Worm (Caenorhabditis elegans): ENCODE measurements around the gene grsp-1.

grsp-1 gene

DNA sequence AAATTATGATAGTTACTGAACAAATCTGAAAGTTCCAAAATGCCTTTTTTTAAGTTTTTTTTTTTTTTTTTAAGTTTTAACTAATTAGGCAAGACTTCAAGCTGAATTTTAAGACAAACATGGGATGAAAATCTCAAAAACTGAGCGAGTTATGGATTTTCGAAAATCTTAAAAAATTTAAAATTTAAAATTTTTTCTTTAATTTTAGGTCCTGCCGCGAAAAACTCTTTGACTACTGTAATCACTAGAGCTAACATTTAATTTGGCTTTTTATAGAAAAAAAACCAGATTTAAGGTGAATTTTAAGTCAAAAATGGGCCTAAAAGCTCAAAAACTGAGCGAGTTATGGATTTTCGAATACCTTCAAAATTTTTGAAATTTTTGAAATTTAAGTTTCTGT is at the start of gene grsp-1:
Gene grsp-1 (plus strand): TSS at position 301 of the 400 bp plus-strand sequence.
- no peak for TF ChIP-seq mep-1 (tag; optimal IDR thresholded peaks at IDR 0.05)
- TF ChIP-seq pag-3 (tag; optimal IDR thresholded peaks at IDR 0.05; ENCODE audit: borderline replicate concordance, insufficient read depth) = no peak
- TF ChIP-seq nhr-19 (GFP tag; conservative IDR thresholded peaks at IDR 0.05) = no peak
- no peak for TF ChIP-seq lin-13 (GFP tag; optimal IDR thresholded peaks at IDR 0.05)
- TF ChIP-seq unc-30 (tag; optimal IDR thresholded peaks at IDR 0.05) = no peak
- TF ChIP-seq nhr-77 (tag; optimal IDR thresholded peaks at IDR 0.05) = no peak
- TF ChIP-seq C34B4.2 (tag; optimal IDR thresholded peaks at IDR 0.05) = no peak
- TF ChIP-seq mdl-1 (tag; optimal IDR thresholded peaks at IDR 0.05) = no peak
- TF ChIP-seq egl-13 (tag; optimal IDR thresholded peaks at IDR 0.05) = no peak
- no peak for TF ChIP-seq snu-23 (GFP tag; optimal IDR thresholded peaks at IDR 0.05)
- TF ChIP-seq sptf-1 (tag; optimal IDR thresholded peaks at IDR 0.05) = no peak
- no peak for TF ChIP-seq rnt-1 (tag; optimal IDR thresholded peaks at IDR 0.05)
- no peak for TF ChIP-seq nhr-12 (tag; optimal IDR thresholded peaks at IDR 0.05)
- TF ChIP-seq ceh-90 (tag; optimal IDR thresholded peaks at IDR 0.05) = no peak
- TF ChIP-seq lin-39 (tag; optimal IDR thresholded peaks at IDR 0.05) = no peak
- TF ChIP-seq alr-1 (tag; optimal IDR thresholded peaks at IDR 0.05; ENCODE audit: borderline replicate concordance) = no peak
- TF ChIP-seq lin-14 (GFP tag; optimal IDR thresholded peaks at IDR 0.05) = no peak
- TF ChIP-seq ceh-63 (GFP tag; optimal IDR thresholded peaks at IDR 0.05) = no peak

DNA sequence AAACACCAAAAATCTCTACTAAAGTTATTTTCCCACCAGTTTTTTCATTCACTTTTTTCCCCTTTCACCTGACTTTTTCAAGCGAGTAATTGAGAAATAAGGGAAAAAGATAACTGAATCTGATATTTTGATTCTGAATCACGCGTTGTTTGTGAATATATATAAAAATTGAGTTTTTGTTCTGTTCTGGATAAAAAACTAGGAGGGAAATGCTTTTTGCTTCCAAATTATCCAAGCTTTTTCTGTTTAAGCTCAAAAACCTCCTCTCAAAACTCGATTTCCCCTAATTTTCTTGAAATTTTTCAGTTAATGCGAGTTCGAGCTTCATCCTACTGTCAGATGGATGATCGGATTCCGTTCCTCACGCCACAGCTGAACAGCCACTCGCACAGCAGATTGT is 44.2 kb upstream of the grsp-1 start, which contains the start of gene kcnl-1:
Gene kcnl-1 (plus strand): TSS at position 301 of the 400 bp plus-strand sequence.
- TF ChIP-seq fkh-4 (tag; optimal IDR thresholded peaks at IDR 0.05; ENCODE audit: borderline replicate concordance) = no peak

DNA sequence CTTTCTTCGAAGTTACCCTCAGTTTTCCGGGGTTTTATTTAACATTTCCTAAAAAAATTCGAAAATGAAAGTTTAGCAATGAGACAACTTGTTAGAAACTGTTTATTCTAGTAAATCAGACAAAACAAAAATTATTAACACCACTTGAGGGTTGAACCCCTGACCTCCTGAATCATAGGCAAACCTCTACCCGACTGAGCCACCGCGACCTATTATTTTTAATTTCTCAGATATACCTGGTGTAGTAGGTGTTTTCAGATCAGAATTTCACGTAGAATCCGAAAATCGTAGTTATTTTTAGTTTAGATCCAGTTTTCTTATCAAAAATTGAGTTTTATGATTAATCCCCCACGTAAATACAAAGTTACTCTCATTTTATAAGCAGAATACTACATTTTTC is 39.2 kb upstream of the grsp-1 start:
- TF ChIP-seq ceh-88 (GFP tag; IDR thresholded peaks at IDR 0.05) (no peak), grh-1 (GFP tag; IDR thresholded peaks at IDR 0.05) (no peak), vab-15 (tag; optimal IDR thresholded peaks at IDR 0.05) (no peak), dsc-1 (tag; optimal IDR thresholded peaks at IDR 0.05) (no peak), nhr-20 (tag; optimal IDR thresholded peaks at IDR 0.05) (no peak), ztf-4 (tag; optimal IDR thresholded peaks at IDR 0.05) (no peak), xbp-1 (tag; optimal IDR thresholded peaks at IDR 0.05) (no peak), fkh-8 (tag; optimal IDR thresholded peaks at IDR 0.05) (no peak), ceh-82 (tag; optimal IDR thresholded peaks at IDR 0.05) (no peak), nhr-71 (tag; optimal IDR thresholded peaks at IDR 0.05) (no peak), aly-2 (tag; optimal IDR thresholded peaks at IDR 0.05) (no peak), zip-4 (GFP tag; optimal IDR thresholded peaks at IDR 0.05) (no peak), lin-14 (GFP tag; optimal IDR thresholded peaks at IDR 0.05) (no peak), nhr-12 (tag; optimal IDR thresholded peaks at IDR 0.05) (no peak), rnt-1 (tag; optimal IDR thresholded peaks at IDR 0.05) (no peak), sox-4 (tag; optimal IDR thresholded peaks at IDR 0.05) (no peak), fkh-10 (GFP tag; optimal IDR thresholded peaks at IDR 0.05) (no peak), elt-3 (tag; optimal IDR thresholded peaks at IDR 0.05) (no peak), hpl-2 (GFP tag; optimal IDR thresholded peaks at IDR 0.05) (no peak), dpl-1 (GFP tag; optimal IDR thresholded peaks at IDR 0.05) (no peak)

DNA sequence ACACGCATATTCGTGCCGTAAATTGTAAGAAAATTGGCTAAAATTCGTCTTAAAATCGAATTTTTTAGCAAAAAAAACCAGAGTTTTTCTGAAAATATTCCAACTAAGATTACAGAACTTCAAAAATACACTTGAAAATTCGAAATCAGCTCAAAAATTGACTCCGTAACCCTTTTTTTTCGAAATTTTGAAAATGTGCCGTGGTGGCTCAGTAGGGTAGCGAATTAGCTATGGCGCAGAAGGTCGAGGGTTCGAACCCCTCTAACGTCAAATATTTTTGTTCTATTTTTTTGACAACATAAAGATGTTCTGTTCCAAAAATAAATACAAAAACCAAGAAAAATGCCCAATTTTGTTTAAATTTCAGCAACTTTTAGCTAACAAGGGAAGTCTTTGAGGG is 29.8 kb upstream of the grsp-1 start:
- TF ChIP-seq ztf-11 (tag; optimal IDR thresholded peaks at IDR 0.05) (no peak), pax-3 (tag; optimal IDR thresholded peaks at IDR 0.05) (no peak), hlh-17 (GFP tag; optimal IDR thresholded peaks at IDR 0.05; ENCODE audit: borderline replicate concordance) (no peak), ces-1 (GFP tag; optimal IDR thresholded peaks at IDR 0.05) (no peak), swsn-7 (tag; optimal IDR thresholded peaks at IDR 0.05) (no peak), mdl-1 (tag; optimal IDR thresholded peaks at IDR 0.05) (no peak), pqm-1 (tag; optimal IDR thresholded peaks at IDR 0.05) (no peak), efl-3 (GFP tag; optimal IDR thresholded peaks at IDR 0.05) (no peak), nhr-237 (tag; optimal IDR thresholded peaks at IDR 0.05) (no peak), lsy-2 (tag; optimal IDR thresholded peaks at IDR 0.05) (no peak), fos-1 (tag; optimal IDR thresholded peaks at IDR 0.05) (no peak), fkh-8 (tag; optimal IDR thresholded peaks at IDR 0.05) (no peak), snu-23 (GFP tag; optimal IDR thresholded peaks at IDR 0.05) (no peak), aly-2 (tag; optimal IDR thresholded peaks at IDR 0.05) (no peak)
